Worm (Caenorhabditis elegans) whole organism, L3 larva: Measurements from ENCODE around the gene try-3.

Experiments
- ZK546.5 ChIP-seq: sonication (generic microtip); optimal IDR thresholded peaks from 2 replicates; lab custom pipeline; 2017; ENCODE audit warnings: missing biosample characterization, missing genetic modification characterization
- aly-2 ChIP-seq: fragments of 150-350 bp; optimal IDR thresholded peaks from 2 replicates; lab custom pipeline; 2014; ENCODE audit warnings: missing biosample characterization, missing genetic modification characterization
- ceh-82 ChIP-seq: fragments of 150-350 bp; optimal IDR thresholded peaks from 2 replicates; lab custom pipeline; 2014; ENCODE audit warnings: missing biosample characterization, missing genetic modification characterization
- elt-1 ChIP-seq: fragments of 150-350 bp; optimal IDR thresholded peaks from 2 replicates; lab custom pipeline; 2014; ENCODE audit warnings: missing biosample characterization, missing genetic modification characterization
- elt-3 ChIP-seq, 3 experiments: fragments of 150-350 bp in 1 of 3; sonication (generic microtip) in 2 of 3; optimal IDR thresholded peaks; 2 replicates in 2 of 3; 4 replicates in 1 of 3; lab custom pipeline; 2014 to 2017; ENCODE audit warnings: missing biosample characterization in 3 of 3, missing genetic modification characterization in 3 of 3
- fos-1 ChIP-seq: fragments of 150-350 bp; optimal IDR thresholded peaks from 2 replicates; lab custom pipeline; 2014; ENCODE audit warnings: missing biosample characterization, missing genetic modification characterization
- hmg-11 ChIP-seq: sonication (generic microtip); optimal IDR thresholded peaks from 2 replicates; lab custom pipeline; 2016; ENCODE audit warnings: missing genetic modification characterization, missing compliant biosample characterization
- lin-15B ChIP-seq: fragments of 150-350 bp; optimal IDR thresholded peaks from 2 replicates; lab custom pipeline; 2014; ENCODE audit warnings: missing biosample characterization, missing genetic modification characterization
- nhr-12 ChIP-seq: fragments of 150-350 bp; optimal IDR thresholded peaks from 2 replicates; lab custom pipeline; 2014; ENCODE audit warnings: missing biosample characterization, missing genetic modification characterization
- nhr-28 ChIP-seq: fragments of 150-350 bp; optimal IDR thresholded peaks from 2 replicates; lab custom pipeline; 2014; ENCODE audit warnings: missing biosample characterization, missing genetic modification characterization
- nhr-77 ChIP-seq: fragments of 150-350 bp; optimal IDR thresholded peaks from 2 replicates; lab custom pipeline; 2014; ENCODE audit warnings: missing biosample characterization, missing genetic modification characterization
- pha-4 ChIP-seq: fragments of 150-350 bp; optimal IDR thresholded peaks from 2 replicates; lab custom pipeline; 2014; ENCODE audit warnings: missing biosample characterization, missing genetic modification reagents, missing genetic modification characterization
- unc-62 ChIP-seq: fragments of 150-350 bp; sonication (generic microtip); optimal IDR thresholded peaks from 4 replicates; lab custom pipeline; 2014; ENCODE audit warnings: missing biosample characterization, missing genetic modification reagents, missing genetic modification characterization
- ztf-11 ChIP-seq: fragments of 150-350 bp; optimal IDR thresholded peaks from 2 replicates; lab custom pipeline; 2014; ENCODE audit warnings: missing biosample characterization, missing genetic modification characterization

ce11 chrIV:6531450-6531849, 25.5 kb upstream of the try-3 start, which contains the start of gene C01G5.4:
- TF ChIP-seq hmg-11 (tag; lab: Kevin White, UChicago) (no peak), nhr-12 (tag; lab: Kevin White, UChicago) (no peak), ztf-11 (tag; lab: Kevin White, UChicago) (no peak), ceh-82 (tag; lab: Kevin White, UChicago) (no peak), aly-2 (tag; lab: Kevin White, UChicago) (no peak), elt-3 (tag; optimal IDR thresholded peaks at IDR 0.05; lab: Kevin White, UChicago) (no peak), nhr-77 (no peak), ZK546.5 (tag; lab: Kevin White, UChicago) (no peak), elt-1 (no peak), unc-62 (GFP tag; lab: Kevin White, UChicago) (no peak), nhr-28 (tag; lab: Kevin White, UChicago) (no peak), pha-4 (tag; lab: Kevin White, UChicago) (no peak), lin-15B (tag; lab: Kevin White, UChicago) (no peak), fos-1 (tag; lab: Kevin White, UChicago) (no peak)
